Worm (Caenorhabditis elegans) whole organism, early embryonic: Measurements from ENCODE around the gene pcdr-1.

Source experiments
- B0310.2 ChIP-seq: sonication (generic microtip); optimal IDR thresholded peaks from 2 replicates; lab custom pipeline; 2016; ENCODE audit warnings: mild to moderate bottlenecking, missing genetic modification characterization, missing compliant biosample characterization
- F13C5.2 ChIP-seq: sonication (generic microtip); optimal IDR thresholded peaks from 2 replicates; lab custom pipeline; 2017; ENCODE audit warnings: mild to moderate bottlenecking, missing genetic modification characterization, inconsistent platforms, missing compliant biosample characterization
- aly-1 ChIP-seq: sonication (generic microtip); optimal IDR thresholded peaks from 2 replicates; lab custom pipeline; 2016; ENCODE audit warnings: missing genetic modification characterization, missing compliant biosample characterization
- ama-1 ChIP-seq: fragments of 150-350 bp; optimal IDR thresholded peaks from 2 replicates; lab custom pipeline; 2014
- ceh-36 ChIP-seq: sonication (generic microtip); optimal IDR thresholded peaks from 2 replicates; lab custom pipeline; 2016; ENCODE audit warnings: missing genetic modification characterization, inconsistent platforms, missing compliant biosample characterization
- ets-7 ChIP-seq: sonication (generic microtip); optimal IDR thresholded peaks from 2 replicates; lab custom pipeline; 2016; ENCODE audit warnings: missing genotype, missing genetic modification characterization, missing compliant biosample characterization
- flt-1 ChIP-seq: fragments of 200-800 bp; sonication (Bioruptor generic); IDR thresholded peaks from 2 replicates; pipeline ENCODE4 v1.3.6; 2022; ENCODE audit warnings: missing genetic modification characterization, missing compliant biosample characterization
- hnd-1 ChIP-seq: sonication (generic microtip); optimal IDR thresholded peaks from 2 replicates; lab custom pipeline; 2016; ENCODE audit warnings: missing genetic modification characterization, missing compliant biosample characterization
- pes-1 ChIP-seq: fragments of 200-800 bp; sonication (Bioruptor generic); IDR thresholded peaks from 2 replicates; pipeline ENCODE4 v1.3.6; 2022; ENCODE audit warnings: missing genetic modification reagents, missing genetic modification characterization, missing compliant biosample characterization
- tbx-37 ChIP-seq: fragments of 200-800 bp; sonication (Bioruptor generic); conservative IDR thresholded peaks from 2 replicates; pipeline ENCODE4 v1.3.6; 2022; ENCODE audit warnings: missing genetic modification reagents, missing genetic modification characterization, missing compliant biosample characterization
- tra-4 ChIP-seq: sonication (generic microtip); optimal IDR thresholded peaks from 2 replicates; lab custom pipeline; 2017; ENCODE audit warnings: missing genetic modification characterization, missing compliant biosample characterization

DNA sequence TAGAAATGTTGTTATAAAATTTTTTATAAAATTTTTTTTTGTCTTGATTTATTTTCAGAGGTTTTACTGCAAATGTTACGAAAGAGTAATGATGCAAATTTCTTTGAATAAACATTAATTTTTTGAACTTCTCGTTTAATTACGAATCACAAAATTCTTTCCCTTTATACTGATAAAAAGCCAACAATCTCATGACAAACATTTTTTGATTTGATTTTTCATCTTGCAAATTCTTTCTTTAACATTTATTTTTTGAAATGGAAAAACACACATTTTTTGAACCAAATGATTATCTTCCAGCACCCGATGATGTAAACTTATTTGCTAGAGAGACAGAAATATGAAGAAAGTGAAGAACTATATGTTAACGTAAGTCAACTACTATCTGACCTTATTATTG lies 46.4 kb upstream of the pcdr-1 start, which contains the start of gene K09E9.1:
- TF ChIP-seq flt-1, result no peak
- no peak for TF ChIP-seq ceh-36 (tag; lab: Kevin White, UChicago)
- no peak for TF ChIP-seq tbx-37 (GFP tag; lab: Robert Waterston, UW)
- TF ChIP-seq ama-1, result no peak
- no peak for TF ChIP-seq F13C5.2 (tag; lab: Kevin White, UChicago)
- TF ChIP-seq tra-4 (tag; lab: Kevin White, UChicago), result no peak
- TF ChIP-seq ets-7 (tag; lab: Kevin White, UChicago), result no peak
- no peak for TF ChIP-seq B0310.2 (tag; lab: Kevin White, UChicago)
- TF ChIP-seq pes-1, result no peak
- TF ChIP-seq hnd-1 (tag; lab: Kevin White, UChicago), result no peak
- TF ChIP-seq aly-1 (tag; lab: Kevin White, UChicago), result no peak
